Worm (Caenorhabditis elegans): ENCODE results near the gene Y53G8AM.4.
"Not testable (repeated sequence)": the region's sequence is repeated elsewhere in the genome, so short reads cannot be mapped to it uniquely, and the experiment has no call there.

Gene Y53G8AM.4

ce11 chrIII:3271682-3272081 lies 16.2 kb upstream of the Y53G8AM.4 start (continued):
- TF ChIP-seq D1046.2 (GFP tag; IDR thresholded peaks at IDR 0.05), result no peak
- TF ChIP-seq ZK337.2 (GFP tag; IDR thresholded peaks at IDR 0.05), result no peak

DNA sequence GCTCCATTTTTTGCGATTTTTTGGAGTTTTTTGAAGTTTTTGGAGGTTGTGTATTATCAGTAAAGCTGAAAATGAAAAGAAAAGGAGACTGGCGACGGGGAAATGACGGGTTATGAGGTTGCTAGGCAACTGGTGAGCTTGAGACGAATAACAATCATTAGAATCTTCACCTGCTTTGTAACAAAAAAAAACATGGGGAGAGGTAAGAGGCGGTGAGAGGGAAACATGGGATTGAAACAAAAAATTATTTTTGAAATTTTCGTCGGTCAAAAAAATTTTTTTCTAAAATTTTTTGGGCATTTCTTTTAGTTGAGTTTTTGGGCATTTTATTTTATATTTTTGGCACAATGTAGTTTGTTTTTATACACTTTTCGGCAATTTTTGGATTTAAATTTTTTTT lies 11.1 kb upstream of the Y53G8AM.4 start, which contains the start of gene Y53G8AM.7:
Y53G8AM.7 (minus strand) TSS at position 101 of the 400 bp plus-strand sequence.
- no peak for TF ChIP-seq hlh-11 (tag; optimal IDR thresholded peaks at IDR 0.05)
- no peak for TF ChIP-seq ceh-82 (tag; optimal IDR thresholded peaks at IDR 0.05)
- TF ChIP-seq nhr-10 (tag; optimal IDR thresholded peaks at IDR 0.05), result no peak
- no peak for TF ChIP-seq ctbp-1 (GFP tag; IDR thresholded peaks at IDR 0.05)
- TF ChIP-seq unc-62 (GFP tag; optimal IDR thresholded peaks at IDR 0.05 in 1 of 2), result no peak
- no peak for TF ChIP-seq unc-62 (tag; optimal IDR thresholded peaks at IDR 0.05)
- no peak for TF ChIP-seq snpc-1.2 (GFP tag; IDR thresholded peaks at IDR 0.05)
- no peak for TF ChIP-seq unc-39 (tag; optimal IDR thresholded peaks at IDR 0.05)
- no peak for TF ChIP-seq zip-11 (GFP tag; IDR thresholded peaks at IDR 0.05)
- TF ChIP-seq lin-38 (GFP tag; IDR thresholded peaks at IDR 0.05), result no peak
- no peak for TF ChIP-seq attf-4 (tag; optimal IDR thresholded peaks at IDR 0.05)
- no peak for TF ChIP-seq nhr-77 (tag; optimal IDR thresholded peaks at IDR 0.05)
- TF ChIP-seq ZK546.5 (tag; optimal IDR thresholded peaks at IDR 0.05), result no peak
- no peak for TF ChIP-seq nhr-41 (GFP tag; IDR thresholded peaks at IDR 0.05)
- no peak for TF ChIP-seq ZK337.2 (GFP tag; IDR thresholded peaks at IDR 0.05)
- TF ChIP-seq nhr-102 (tag; optimal IDR thresholded peaks at IDR 0.05), result no peak
- no peak for TF ChIP-seq F49E8.2 (tag; optimal IDR thresholded peaks at IDR 0.05; ENCODE audit: borderline replicate concordance)
- no peak for TF ChIP-seq spr-1 (tag; optimal IDR thresholded peaks at IDR 0.05)
- TF ChIP-seq mxl-3 (GFP tag; optimal IDR thresholded peaks at IDR 0.05), result no peak
- TF ChIP-seq ama-1 (optimal IDR thresholded peaks at IDR 0.05), result no peak
- no peak for TF ChIP-seq ceh-20 (GFP tag; IDR thresholded peaks at IDR 0.05)

- TF ChIP-seq zag-1 (tag; optimal IDR thresholded peaks at IDR 0.05), result no peak
- TF ChIP-seq mxl-3 (GFP tag; optimal IDR thresholded peaks at IDR 0.05), result no peak
- peak; percentile 91 for TF ChIP-seq ceh-28 (tag; optimal IDR thresholded peaks at IDR 0.05)
- no peak for TF ChIP-seq nhr-48 (tag; optimal IDR thresholded peaks at IDR 0.05)
- TF ChIP-seq Y75B8A.6 (GFP tag; IDR thresholded peaks at IDR 0.05), result no peak
- TF ChIP-seq zip-2 (tag; optimal IDR thresholded peaks at IDR 0.05), result no peak
- TF ChIP-seq lin-15B (tag; optimal IDR thresholded peaks at IDR 0.05), result no peak
- TF ChIP-seq Y5F2A.4 (GFP tag; optimal IDR thresholded peaks at IDR 0.05), result no peak
Observed at ce11 chrIII:3263696-3264095, 8.2 kb upstream of the Y53G8AM.4 start.

DNA sequence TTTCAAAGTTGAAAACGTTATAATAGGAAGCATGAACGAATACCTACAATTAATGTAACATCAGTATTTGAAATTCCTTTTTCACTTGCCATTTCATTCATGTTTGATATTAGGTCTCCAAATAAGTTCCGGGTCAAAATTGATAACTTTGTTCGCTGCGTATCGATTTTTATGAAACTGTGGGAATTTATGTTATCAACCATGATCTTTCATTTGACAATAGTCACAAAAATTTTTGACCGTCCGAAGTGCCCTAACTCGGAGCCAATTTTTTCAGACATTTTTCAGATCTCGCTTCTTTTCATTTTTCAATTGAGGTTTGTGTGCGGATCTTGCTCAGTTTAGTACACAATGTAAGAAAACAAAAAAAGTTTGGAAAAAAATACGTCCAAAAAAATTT lies 4.2 kb upstream of the Y53G8AM.4 start, which contains the start of gene Y53G8AM.6:
Y53G8AM.6 (minus strand) TSS at position 101 of the 400 bp plus-strand sequence.
- not testable (repeated sequence) for TF ChIP-seq tra-1, nhr-41, saeg-2 (GFP tag; IDR thresholded peaks at IDR 0.05)

ce11 chrIII:3258306-3258705 lies 2.8 kb upstream of the Y53G8AM.4 start, which contains the start of gene nspg-7.2:
Gene nspg-7.2 (minus strand): TSS chrIII:3258406.
- TF ChIP-seq T26A8.4 (GFP tag; IDR thresholded peaks at IDR 0.05) (no peak), aha-1 (tag) (peak; percentile 17)

DNA sequence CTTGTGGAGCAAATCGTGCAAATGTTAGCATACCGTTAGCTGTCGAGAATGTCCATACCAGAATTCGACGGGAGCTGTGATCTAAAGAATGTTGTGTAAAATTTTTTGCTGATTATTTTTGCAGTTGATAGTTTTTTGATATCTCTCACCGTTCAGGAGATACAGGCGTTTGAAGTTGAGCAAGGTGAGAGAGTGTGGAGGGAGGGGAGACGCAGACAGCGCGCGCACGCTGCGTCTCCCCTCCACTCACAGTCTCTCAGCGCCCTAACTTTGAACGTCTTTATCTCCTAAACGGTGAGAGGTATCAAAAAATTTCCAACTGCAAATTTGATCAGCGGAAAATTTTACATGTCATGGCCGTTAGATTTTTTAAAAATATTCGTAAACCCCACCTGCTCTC lies 452 bp downstream of the Y53G8AM.4 start:
- TF ChIP-seq sdz-12 (GFP tag; optimal IDR thresholded peaks at IDR 0.05) (no peak), mxl-2 (GFP tag; conservative IDR thresholded peaks at IDR 0.05) (no peak), nhr-237 (tag; optimal IDR thresholded peaks at IDR 0.05) (no peak), egl-27 (tag; optimal IDR thresholded peaks at IDR 0.05) (no peak), nhr-111 (GFP tag; optimal IDR thresholded peaks at IDR 0.05) (no peak), php-3 (GFP tag; IDR thresholded peaks at IDR 0.05) (no peak), F49E8.2 (tag; optimal IDR thresholded peaks at IDR 0.05; ENCODE audit: borderline replicate concordance) (no peak), ceh-20 (GFP tag; IDR thresholded peaks at IDR 0.05) (no peak), F44E2.7 (GFP tag; IDR thresholded peaks at IDR 0.05) (no peak), ceh-32 (tag; optimal IDR thresholded peaks at IDR 0.05; ENCODE audit: poor library complexity) (no peak), nhr-28 (tag; optimal IDR thresholded peaks at IDR 0.05) (no peak), egl-43 (GFP tag; IDR thresholded peaks at IDR 0.05) (no peak), dmd-9 (GFP tag; IDR thresholded peaks at IDR 0.05) (no peak), gei-8 (GFP tag; optimal IDR thresholded peaks at IDR 0.05) (no peak), spr-1 (tag; optimal IDR thresholded peaks at IDR 0.05) (no peak)

Measured in whole organism, L4 larva.